Worm (Caenorhabditis elegans): ENCODE results near the gene srsx-35.

Gene srsx-35

ce11 chrV:20681120-20681519 is at the start of gene srsx-35:
srsx-35 (plus strand) TSS chrV:20681420.
- no peak for TF ChIP-seq unc-62 (GFP tag; optimal IDR thresholded peaks at IDR 0.05)

ce11 chrV:20633619-20634018 is 47.6 kb upstream of the srsx-35 start, which contains the start of gene F46B3.15:
F46B3.15 (minus strand) TSS chrV:20633719.
- no peak for TF ChIP-seq unc-62 (GFP tag; optimal IDR thresholded peaks at IDR 0.05)

- TF ChIP-seq unc-62 (GFP tag; optimal IDR thresholded peaks at IDR 0.05) = no peak
Measured at ce11 chrV:20634330-20634729, 46.9 kb upstream of the srsx-35 start, which contains the start of gene F46B3.16. F46B3.16 (plus strand) TSS chrV:20634630.

ce11 chrV:20636855-20637254 is 44.4 kb upstream of the srsx-35 start, which contains the start of gene ttr-13:
ttr-13 (minus strand) TSS chrV:20636955.
- TF ChIP-seq unc-62 (GFP tag; optimal IDR thresholded peaks at IDR 0.05) = no peak

ce11 chrV:20638344-20638743 is 42.9 kb upstream of the srsx-35 start, which contains the start of gene Y44A6B.3:
Y44A6B.3 (minus strand) TSS chrV:20638444.
- TF ChIP-seq unc-62 (GFP tag; optimal IDR thresholded peaks at IDR 0.05) = no peak

- TF ChIP-seq unc-62 (GFP tag; optimal IDR thresholded peaks at IDR 0.05) = no peak
Measured at ce11 chrV:20639294-20639693, 41.9 kb upstream of the srsx-35 start, which contains the start of gene srxa-14. srxa-14 (plus strand) TSS chrV:20639594.

ce11 chrV:20641896-20642295 is 39.3 kb upstream of the srsx-35 start, which contains the start of gene srxa-15:
srxa-15 (plus strand) TSS chrV:20642196.
- TF ChIP-seq unc-62 (GFP tag; optimal IDR thresholded peaks at IDR 0.05) = no peak

ce11 chrV:20645479-20645878 is 35.7 kb upstream of the srsx-35 start:
- no peak for TF ChIP-seq unc-62 (GFP tag; optimal IDR thresholded peaks at IDR 0.05)

ce11 chrV:20648868-20649267 is 32.4 kb upstream of the srsx-35 start:
- no peak for TF ChIP-seq unc-62 (GFP tag; optimal IDR thresholded peaks at IDR 0.05)

- TF ChIP-seq unc-62 (GFP tag; optimal IDR thresholded peaks at IDR 0.05) = no peak
Measured at ce11 chrV:20651923-20652322, 29.3 kb upstream of the srsx-35 start.

- no peak for TF ChIP-seq unc-62 (GFP tag; optimal IDR thresholded peaks at IDR 0.05)
Measured at ce11 chrV:20654350-20654749, 26.9 kb upstream of the srsx-35 start, which contains the start of gene mnr-1. mnr-1 (plus strand) TSS chrV:20654650.

- TF ChIP-seq unc-62 (GFP tag; optimal IDR thresholded peaks at IDR 0.05) = no peak
Measured at ce11 chrV:20655174-20655573, 26.0 kb upstream of the srsx-35 start.

- TF ChIP-seq unc-62 (GFP tag; optimal IDR thresholded peaks at IDR 0.05) = no peak
Measured at ce11 chrV:20656626-20657025, 24.6 kb upstream of the srsx-35 start.

- no peak for TF ChIP-seq unc-62 (GFP tag; optimal IDR thresholded peaks at IDR 0.05)
Measured at ce11 chrV:20660025-20660424, 21.2 kb upstream of the srsx-35 start, which contains the start of gene W01F3.2. W01F3.2 (plus strand) TSS chrV:20660325.

ce11 chrV:20662474-20662873 is 18.7 kb upstream of the srsx-35 start:
- no peak for TF ChIP-seq unc-62 (GFP tag; optimal IDR thresholded peaks at IDR 0.05)

- no peak for TF ChIP-seq unc-62 (GFP tag; optimal IDR thresholded peaks at IDR 0.05)
Measured at ce11 chrV:20663736-20664135, 17.5 kb upstream of the srsx-35 start.

- no peak for TF ChIP-seq unc-62 (GFP tag; optimal IDR thresholded peaks at IDR 0.05)
Measured at ce11 chrV:20664930-20665329, 16.3 kb upstream of the srsx-35 start.

ce11 chrV:20666905-20667304 is 14.3 kb upstream of the srsx-35 start, which contains the start of gene mlt-11:
mlt-11 (plus strand) TSS chrV:20667205.
- no peak for TF ChIP-seq unc-62 (GFP tag; optimal IDR thresholded peaks at IDR 0.05)

Measured in whole organism, dauer.